Worm (Caenorhabditis elegans) whole organism, L4/young adult: ENCODE data around the gene pqn-22.
"Not testable (repeated sequence)": the region's sequence is repeated elsewhere in the genome, so short reads cannot be mapped to it uniquely, and the experiment has no call there.

Experiments used
- W03F9.2 ChIP-seq: fragments of 150-350 bp; optimal IDR thresholded peaks from 2 replicates; lab custom pipeline; 2014; ENCODE audit warnings: missing biosample characterization, missing genetic modification characterization
- dao-5 ChIP-seq: sonication (generic microtip); optimal IDR thresholded peaks from 2 replicates; lab custom pipeline; 2016; ENCODE audit warnings: missing genotype, missing genetic modification characterization, moderate library complexity, missing compliant biosample characterization
- him-1 ChIP-seq: sonication (generic microtip); optimal IDR thresholded peaks from 2 replicates; lab custom pipeline; 2016; ENCODE audit warnings: missing genotype, missing genetic modification reagents, missing genetic modification characterization, missing compliant biosample characterization

Gene pqn-22

DNA sequence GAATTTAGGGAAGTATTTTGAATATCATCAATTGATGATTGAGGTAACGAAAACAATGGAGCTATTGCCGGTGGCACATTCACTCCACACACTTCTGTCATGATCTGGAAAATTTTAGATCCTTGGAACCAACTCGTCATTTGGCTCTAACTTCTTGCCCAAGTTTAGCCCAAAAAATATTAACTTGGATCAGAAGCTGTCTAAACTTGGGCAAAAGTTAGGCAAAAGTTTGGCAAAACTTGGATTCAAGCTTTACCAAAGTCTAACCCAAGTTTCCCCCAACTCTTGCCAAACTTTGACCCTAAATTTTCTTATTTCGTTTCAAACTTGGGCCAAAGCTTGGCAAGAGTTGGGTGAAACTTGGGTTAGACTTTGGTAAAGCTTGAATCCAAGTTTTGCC, at the start of gene pqn-22:
TSS of gene pqn-22 (minus strand) at position 101 of the 400 bp plus-strand sequence.
- TF ChIP-seq W03F9.2 (tag; lab: Kevin White, UChicago); dao-5 (tag; lab: Kevin White, UChicago); him-1: not testable (repeated sequence)

DNA sequence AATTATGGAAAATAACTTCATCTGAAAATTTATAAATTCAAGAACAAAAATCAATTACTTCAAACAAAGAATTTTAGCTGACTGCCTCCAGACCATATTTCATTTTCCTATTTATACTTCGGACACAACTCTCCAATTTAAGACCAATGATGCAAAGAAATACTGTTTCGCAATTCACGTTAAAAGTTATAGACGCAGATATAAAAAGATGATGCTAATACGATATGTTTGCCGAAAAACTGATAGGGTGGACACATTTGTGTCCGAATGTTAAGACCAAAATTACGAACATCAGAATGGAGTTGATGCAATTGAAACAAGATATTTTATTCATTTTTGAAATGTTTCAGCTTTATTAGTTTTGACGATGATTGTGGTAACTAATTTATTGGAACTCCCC, 46.5 kb upstream of the pqn-22 start, which contains the start of gene ugt-19:
TSS of gene ugt-19 (minus strand) at position 28 of the 400 bp plus-strand sequence.
- TF ChIP-seq dao-5 (tag; lab: Kevin White, UChicago): no peak
- TF ChIP-seq W03F9.2 (tag; lab: Kevin White, UChicago): no peak
- TF ChIP-seq him-1: no peak

- TF ChIP-seq W03F9.2 (tag; lab: Kevin White, UChicago): no peak
- TF ChIP-seq dao-5 (tag; lab: Kevin White, UChicago): no peak
- TF ChIP-seq him-1: no peak
Observed at ce11 chrIV:6076128-6076527, 42.7 kb upstream of the pqn-22 start, which contains the start of gene cpg-20. TSS of gene cpg-20 (minus strand) at chrIV:6076228.

ce11 chrIV:6071026-6071425, 37.6 kb upstream of the pqn-22 start:
- TF ChIP-seq dao-5 (tag; lab: Kevin White, UChicago) (no peak), him-1 (no peak), W03F9.2 (tag; lab: Kevin White, UChicago) (no peak)

ce11 chrIV:6065186-6065585, 31.7 kb upstream of the pqn-22 start:
- no peak for TF ChIP-seq him-1
- no peak for TF ChIP-seq dao-5 (tag; lab: Kevin White, UChicago)
- no peak for TF ChIP-seq W03F9.2 (tag; lab: Kevin White, UChicago)

ce11 chrIV:6064657-6065056, 31.2 kb upstream of the pqn-22 start:
- TF ChIP-seq W03F9.2 (tag; lab: Kevin White, UChicago): no peak
- TF ChIP-seq him-1: no peak
- no peak for TF ChIP-seq dao-5 (tag; lab: Kevin White, UChicago)

- no peak for TF ChIP-seq dao-5 (tag; lab: Kevin White, UChicago)
- TF ChIP-seq him-1: no peak
- no peak for TF ChIP-seq W03F9.2 (tag; lab: Kevin White, UChicago)
Observed at ce11 chrIV:6062078-6062477, 28.6 kb upstream of the pqn-22 start.

- TF ChIP-seq W03F9.2 (tag; lab: Kevin White, UChicago): no peak
- no peak for TF ChIP-seq dao-5 (tag; lab: Kevin White, UChicago)
- peak; percentile 53 for TF ChIP-seq him-1
Observed at ce11 chrIV:6060912-6061311, 27.5 kb upstream of the pqn-22 start.

- TF ChIP-seq W03F9.2 (tag; lab: Kevin White, UChicago) (no peak), him-1 (no peak), dao-5 (tag; lab: Kevin White, UChicago) (no peak)
Observed at ce11 chrIV:6059702-6060101, 26.3 kb upstream of the pqn-22 start.

DNA sequence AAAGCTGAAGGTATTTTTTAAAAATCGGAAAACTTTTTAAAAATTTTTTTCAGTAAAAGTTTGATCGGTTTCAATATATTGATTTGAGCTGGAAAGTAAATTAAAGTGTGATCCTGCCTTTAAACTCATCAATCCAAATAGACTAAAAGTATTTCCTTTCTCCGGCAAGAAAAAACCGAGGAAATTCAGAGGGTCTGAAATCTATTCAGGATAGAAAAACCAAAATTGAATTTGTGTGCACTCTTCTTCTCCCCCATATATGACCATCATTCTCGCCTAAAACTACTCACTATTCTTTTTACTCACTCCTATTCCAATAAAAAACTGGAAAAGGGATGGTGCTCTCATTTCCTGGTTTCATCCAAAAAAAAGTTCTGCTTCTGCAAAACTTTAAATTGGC, 21.4 kb upstream of the pqn-22 start:
- TF ChIP-seq him-1: no peak
- no peak for TF ChIP-seq W03F9.2 (tag; lab: Kevin White, UChicago)
- no peak for TF ChIP-seq dao-5 (tag; lab: Kevin White, UChicago)

DNA sequence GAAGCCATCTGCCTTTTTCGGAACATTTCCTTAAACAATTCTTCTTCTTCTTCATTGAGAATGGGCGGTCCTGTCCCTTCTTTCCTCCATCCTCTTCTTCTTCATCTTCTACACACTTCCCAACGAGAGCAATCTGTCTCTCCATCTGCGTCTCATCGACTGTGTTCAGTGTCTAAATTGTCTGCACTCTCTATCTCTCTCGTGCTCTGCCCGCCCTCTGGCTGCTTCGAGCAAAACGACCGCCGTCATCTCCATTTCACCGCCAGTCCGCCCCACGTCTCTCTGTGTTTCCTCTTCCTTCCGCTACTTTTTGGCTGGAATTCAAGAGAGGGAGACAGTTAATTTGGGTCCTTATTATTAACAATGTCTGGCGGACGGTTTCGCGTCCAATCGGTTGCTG, 20.0 kb upstream of the pqn-22 start:
- no peak for TF ChIP-seq W03F9.2 (tag; lab: Kevin White, UChicago)
- TF ChIP-seq him-1: no peak
- TF ChIP-seq dao-5 (tag; lab: Kevin White, UChicago): no peak

DNA sequence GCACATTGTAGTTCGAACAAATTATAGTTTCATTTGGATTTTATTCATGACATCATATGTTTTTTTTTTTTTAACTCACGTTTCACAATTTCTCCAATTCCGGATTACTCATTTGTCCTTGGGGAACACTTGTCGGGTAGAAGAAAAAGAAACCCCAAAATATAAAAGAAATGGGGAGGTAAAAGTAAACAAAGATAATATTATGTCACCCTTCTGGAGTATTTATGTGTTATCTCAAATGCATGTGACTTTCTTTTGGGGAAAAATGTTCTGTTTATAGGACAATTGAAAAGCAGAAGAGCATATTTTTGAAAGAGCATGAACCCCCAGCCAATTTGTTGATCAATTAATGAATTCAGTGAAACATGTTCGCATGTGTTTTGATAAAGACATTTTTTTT, 18.4 kb upstream of the pqn-22 start:
- no peak for TF ChIP-seq him-1
- TF ChIP-seq W03F9.2 (tag; lab: Kevin White, UChicago): no peak
- TF ChIP-seq dao-5 (tag; lab: Kevin White, UChicago): no peak

DNA sequence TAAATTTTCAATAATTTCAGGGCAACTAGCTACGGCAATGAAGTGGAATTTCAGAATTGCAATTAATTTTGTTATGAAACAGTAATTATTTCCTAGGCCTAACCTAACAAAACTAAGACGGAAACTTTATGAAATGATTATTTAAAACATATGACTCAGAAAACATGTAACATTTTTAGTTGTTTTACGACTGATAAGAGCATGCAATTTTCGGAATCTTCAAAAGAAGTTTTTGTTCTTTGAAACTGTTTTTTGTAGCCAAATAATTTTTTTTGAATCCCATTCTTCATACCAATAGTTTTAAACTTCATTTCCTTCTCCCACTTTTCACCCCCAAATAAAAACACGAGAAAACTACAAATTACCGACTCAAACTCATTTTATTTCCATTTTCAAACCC, 15.6 kb upstream of the pqn-22 start:
- no peak for TF ChIP-seq W03F9.2 (tag; lab: Kevin White, UChicago)
- TF ChIP-seq dao-5 (tag; lab: Kevin White, UChicago): no peak
- TF ChIP-seq him-1: no peak

DNA sequence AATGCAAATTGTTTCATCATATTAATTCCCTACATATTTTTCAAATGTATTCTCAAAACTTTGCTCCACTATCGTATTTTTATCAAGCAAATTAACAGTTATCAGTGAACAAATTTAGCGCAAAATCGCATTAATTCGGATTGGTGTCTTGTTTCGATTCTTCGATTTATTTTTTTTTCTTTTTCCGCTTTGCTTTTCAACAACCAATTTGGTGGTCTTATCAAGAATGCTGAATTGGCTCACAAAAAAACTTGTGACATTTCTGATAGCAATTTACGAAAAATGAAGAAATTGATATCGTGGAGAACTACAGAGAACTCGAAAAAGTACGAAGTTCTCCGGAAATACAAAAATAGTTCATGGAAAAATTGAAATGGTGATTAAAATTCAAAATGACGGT, 15.0 kb upstream of the pqn-22 start:
- TF ChIP-seq dao-5 (tag; lab: Kevin White, UChicago): no peak
- TF ChIP-seq him-1: no peak
- no peak for TF ChIP-seq W03F9.2 (tag; lab: Kevin White, UChicago)

DNA sequence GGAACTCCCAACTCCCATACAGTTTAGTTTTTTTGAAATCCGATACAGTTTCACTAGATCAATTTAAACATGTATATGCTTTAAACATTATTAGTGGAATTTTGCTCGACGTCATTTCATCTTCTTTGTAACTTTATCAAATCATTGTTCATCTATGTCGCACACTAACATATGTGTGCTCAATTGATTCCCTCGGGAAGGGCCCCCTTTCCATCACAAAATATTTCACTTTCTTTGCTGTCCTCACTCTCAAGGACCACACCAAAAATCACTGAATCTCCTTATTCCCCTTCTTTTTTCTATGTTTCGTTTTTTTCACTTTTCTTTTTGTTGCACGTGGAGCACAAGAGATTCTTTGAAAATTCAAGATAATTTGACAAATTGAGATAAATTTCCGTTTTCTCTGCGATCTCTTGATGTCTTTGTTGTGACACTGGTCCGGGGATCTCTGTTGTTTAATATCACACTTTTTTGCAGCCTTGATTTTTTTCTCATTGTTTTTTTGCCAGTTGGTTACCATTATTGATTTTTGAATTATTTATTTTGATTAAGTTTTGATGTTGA, 13.8 kb upstream of the pqn-22 start:
- no peak for TF ChIP-seq him-1
- no peak for TF ChIP-seq W03F9.2 (tag; lab: Kevin White, UChicago)
